Worm (Caenorhabditis elegans) whole organism, mixed stage, embryonic: ENCODE results near the gene nhr-56.

Source experiments
- M03D4.4 ChIP-seq: sonication (generic microtip); optimal IDR thresholded peaks from 2 replicates; lab custom pipeline; 2017; ENCODE audit warnings: mild to moderate bottlenecking, missing genetic modification characterization, missing compliant biosample characterization
- bed-3 ChIP-seq: fragments of 200-800 bp; sonication (Bioruptor generic); optimal IDR thresholded peaks from 3 replicates; lab custom pipeline; 2018; ENCODE audit warnings: mild to moderate bottlenecking, missing genetic modification characterization, moderate library complexity, missing compliant biosample characterization
- ceh-39 ChIP-seq: fragments of 150-350 bp; optimal IDR thresholded peaks from 2 replicates; lab custom pipeline; 2014; ENCODE audit warnings: missing biosample characterization, missing genetic modification characterization
- ceh-43 ChIP-seq: fragments of 200-800 bp; sonication (Bioruptor generic); optimal IDR thresholded peaks from 2 replicates; lab custom pipeline; 2018; ENCODE audit warnings: mild to moderate bottlenecking, missing genetic modification characterization, moderate library complexity, missing compliant biosample characterization
- ces-1 ChIP-seq: fragments of 150-350 bp; optimal IDR thresholded peaks from 2 replicates; lab custom pipeline; 2014; ENCODE audit warnings: missing biosample characterization, missing genetic modification reagents, missing genetic modification characterization
- cnd-1 ChIP-seq: fragments of 200-800 bp; sonication (Bioruptor generic); optimal IDR thresholded peaks from 2 replicates; lab custom pipeline; 2018; ENCODE audit warnings: mild to moderate bottlenecking, missing genetic modification characterization, missing compliant biosample characterization
- drap-1 ChIP-seq: fragments of 200-800 bp; sonication (Bioruptor generic); optimal IDR thresholded peaks from 3 replicates; lab custom pipeline; 2018; ENCODE audit warnings: mild to moderate bottlenecking, missing genetic modification characterization, missing compliant biosample characterization
- elt-1 ChIP-seq: sonication (generic microtip); optimal IDR thresholded peaks from 2 replicates; lab custom pipeline; 2017; ENCODE audit warnings: missing genetic modification characterization, mild to moderate bottlenecking, missing compliant biosample characterization, antibody characterized with exemption, moderate library complexity, borderline replicate concordance; ENCODE audit not compliant: insufficient read depth
- elt-3 ChIP-seq: fragments of 150-350 bp; optimal IDR thresholded peaks from 2 replicates; lab custom pipeline; 2014; ENCODE audit warnings: missing biosample characterization, missing genetic modification characterization
- flh-1 ChIP-seq: fragments of 200-800 bp; sonication (Bioruptor generic); optimal IDR thresholded peaks from 2 replicates; lab custom pipeline; 2018; ENCODE audit warnings: mild to moderate bottlenecking, missing genetic modification characterization, moderate library complexity, missing compliant biosample characterization
- ham-2 ChIP-seq: fragments of 200-800 bp; sonication (Bioruptor generic); optimal IDR thresholded peaks from 2 replicates; lab custom pipeline; 2018; ENCODE audit warnings: mild to moderate bottlenecking, missing genetic modification characterization, missing compliant biosample characterization
- hlh-1 ChIP-seq: fragments of 150-350 bp; optimal IDR thresholded peaks from 2 replicates; lab custom pipeline; 2014; ENCODE audit warnings: missing biosample characterization, missing genetic modification reagents, missing genetic modification characterization
- lin-13 ChIP-seq: fragments of 150-350 bp; optimal IDR thresholded peaks from 2 replicates; lab custom pipeline; 2014; ENCODE audit warnings: missing biosample characterization, missing genetic modification characterization
- lin-32 ChIP-seq: fragments of 200-800 bp; sonication (Bioruptor generic); optimal IDR thresholded peaks from 2 replicates; lab custom pipeline; 2018; ENCODE audit warnings: mild to moderate bottlenecking, missing genetic modification characterization, missing compliant biosample characterization
- lsy-2 ChIP-seq: fragments of 150-350 bp; optimal IDR thresholded peaks from 2 replicates; lab custom pipeline; 2014; ENCODE audit warnings: missing biosample characterization, missing genetic modification characterization
- mab-5 ChIP-seq: fragments of 150-350 bp; optimal IDR thresholded peaks from 2 replicates; lab custom pipeline; 2014; ENCODE audit warnings: missing biosample characterization, missing genetic modification characterization
- mep-1 ChIP-seq: fragments of 150-350 bp; optimal IDR thresholded peaks from 2 replicates; lab custom pipeline; 2017; ENCODE audit warnings: missing biosample characterization, missing genetic modification reagents, missing genetic modification characterization, inconsistent platforms
- mls-2 ChIP-seq: sonication (generic microtip); optimal IDR thresholded peaks from 2 replicates; lab custom pipeline; 2016; ENCODE audit warnings: mild to moderate bottlenecking, missing genetic modification characterization, moderate library complexity, missing compliant biosample characterization
- nhr-12 ChIP-seq: fragments of 150-350 bp; optimal IDR thresholded peaks from 2 replicates; lab custom pipeline; 2014; ENCODE audit warnings: missing biosample characterization, missing genetic modification characterization
- nhr-2 ChIP-seq: fragments of 150-350 bp; optimal IDR thresholded peaks from 2 replicates; lab custom pipeline; 2014; ENCODE audit warnings: missing biosample characterization, missing genetic modification characterization
- nhr-28 ChIP-seq: fragments of 150-350 bp; optimal IDR thresholded peaks from 2 replicates; lab custom pipeline; 2014; ENCODE audit warnings: missing biosample characterization, missing genetic modification characterization
- nhr-76 ChIP-seq: sonication (generic microtip); optimal IDR thresholded peaks from 2 replicates; lab custom pipeline; 2017; ENCODE audit warnings: missing biosample characterization, missing genetic modification characterization
- pha-4 ChIP-seq: fragments of 150-350 bp; optimal IDR thresholded peaks from 2 replicates; lab custom pipeline; 2018; ENCODE audit warnings: missing biosample characterization, missing genetic modification reagents, missing genetic modification characterization
- sem-2 ChIP-seq: fragments of 200-800 bp; sonication (Bioruptor generic); optimal IDR thresholded peaks from 2 replicates; lab custom pipeline; 2018; ENCODE audit warnings: mild to moderate bottlenecking, missing genetic modification characterization, missing compliant biosample characterization
- snpc-4 ChIP-seq: fragments of 150-350 bp; optimal IDR thresholded peaks from 2 replicates; lab custom pipeline; 2014; ENCODE audit warnings: missing biosample characterization, missing genetic modification characterization
- sptf-1 ChIP-seq: sonication (generic microtip); optimal IDR thresholded peaks from 2 replicates; lab custom pipeline; 2017; ENCODE audit warnings: mild to moderate bottlenecking, missing genetic modification characterization, moderate library complexity, missing compliant biosample characterization
- tbx-8 ChIP-seq: fragments of 200-800 bp; sonication (Bioruptor generic); optimal IDR thresholded peaks from 2 replicates; lab custom pipeline; 2018; ENCODE audit warnings: mild to moderate bottlenecking, missing genetic modification characterization, moderate library complexity, missing compliant biosample characterization
- unc-120 ChIP-seq: sonication (generic microtip); optimal IDR thresholded peaks from 2 replicates; lab custom pipeline; 2017; ENCODE audit warnings: missing genetic modification characterization, missing compliant biosample characterization; ENCODE audit not compliant: poor library complexity, severe bottlenecking
- unc-39 ChIP-seq: fragments of 150-350 bp; optimal IDR thresholded peaks from 2 replicates; lab custom pipeline; 2014; ENCODE audit warnings: missing biosample characterization, missing genetic modification characterization
- zip-8 ChIP-seq: fragments of 150-350 bp; optimal IDR thresholded peaks from 2 replicates; lab custom pipeline; 2014; ENCODE audit warnings: missing biosample characterization, missing genetic modification characterization
- ztf-11 ChIP-seq: fragments of 150-350 bp; optimal IDR thresholded peaks from 2 replicates; lab custom pipeline; 2014; ENCODE audit warnings: missing biosample characterization, missing genetic modification characterization

Gene nhr-56

ce11 chrV:2244751-2245150 lies 25.9 kb downstream of the nhr-56 start, which contains the start of gene cyp-33C5:
cyp-33C5 (plus strand) TSS chrV:2245004.
- no peak for TF ChIP-seq flh-1 (GFP tag; lab: Kevin White, UChicago)
- TF ChIP-seq snpc-4, result no peak
- no peak for TF ChIP-seq drap-1
- no peak for TF ChIP-seq lsy-2 (tag; lab: Kevin White, UChicago)
- no peak for TF ChIP-seq ces-1 (GFP tag; lab: Kevin White, UChicago)
- no peak for TF ChIP-seq ceh-43
- TF ChIP-seq mep-1 (tag; lab: Kevin White, UChicago), result no peak
- TF ChIP-seq nhr-76, result no peak
- TF ChIP-seq sem-2 (GFP tag; lab: Kevin White, UChicago), result no peak
- no peak for TF ChIP-seq elt-1 (tag; lab: Kevin White, UChicago)
- TF ChIP-seq zip-8 (tag; lab: Kevin White, UChicago), result no peak
- TF ChIP-seq unc-120 (tag; lab: Kevin White, UChicago), result no peak
- no peak for TF ChIP-seq hlh-1 (tag; lab: Kevin White, UChicago)
- no peak for TF ChIP-seq ham-2 (GFP tag; lab: Kevin White, UChicago)
- TF ChIP-seq unc-39 (tag; lab: Kevin White, UChicago), result no peak
- TF ChIP-seq lin-32, result no peak

ce11 chrV:2249310-2249709 lies 30.5 kb downstream of the nhr-56 start, which contains the start of gene cyp-33C6:
cyp-33C6 (minus strand) TSS chrV:2249410.
- TF ChIP-seq elt-3 (tag; lab: Kevin White, UChicago), result no peak
- TF ChIP-seq nhr-76, result no peak
- no peak for TF ChIP-seq pha-4 (tag; lab: Kevin White, UChicago)
- no peak for TF ChIP-seq ces-1 (GFP tag; lab: Kevin White, UChicago)
- TF ChIP-seq unc-120 (tag; lab: Kevin White, UChicago), result no peak
- TF ChIP-seq lin-32, result no peak
- no peak for TF ChIP-seq unc-39 (tag; lab: Kevin White, UChicago)
- no peak for TF ChIP-seq nhr-2 (tag; lab: Kevin White, UChicago)
- no peak for TF ChIP-seq snpc-4
- TF ChIP-seq, all 35 proteins: peak for 0

ce11 chrV:2250126-2250590 lies 31.4 kb downstream of the nhr-56 start, which contains the start of gene cyp-33C7:
cyp-33C7 (plus strand) TSS chrV:2250540.
- TF ChIP-seq cnd-1 (tag; lab: Kevin White, UChicago), result no peak
- TF ChIP-seq M03D4.4 (tag; lab: Kevin White, UChicago), result no peak
- TF ChIP-seq drap-1, result no peak
- TF ChIP-seq sptf-1 (tag; lab: Kevin White, UChicago), result no peak
- TF ChIP-seq nhr-12 (tag; lab: Kevin White, UChicago), result no peak
- no peak for TF ChIP-seq nhr-28 (tag; lab: Kevin White, UChicago)
- no peak for TF ChIP-seq snpc-4
- no peak for TF ChIP-seq unc-120 (tag; lab: Kevin White, UChicago)
- TF ChIP-seq elt-1 (tag; lab: Kevin White, UChicago), result no peak
- TF ChIP-seq ztf-11 (tag; lab: Kevin White, UChicago), result no peak
- TF ChIP-seq lsy-2 (tag; lab: Kevin White, UChicago), result no peak
- no peak for TF ChIP-seq mls-2
- no peak for TF ChIP-seq elt-3 (tag; lab: Kevin White, UChicago)
- TF ChIP-seq flh-1 (GFP tag; lab: Kevin White, UChicago), result no peak
- no peak for TF ChIP-seq lin-13 (tag; lab: Kevin White, UChicago)
- no peak for TF ChIP-seq ceh-39 (tag; lab: Kevin White, UChicago)
- TF ChIP-seq tbx-8 (GFP tag; lab: Kevin White, UChicago), result no peak

ce11 chrV:2251774-2252173 lies 33.0 kb downstream of the nhr-56 start:
- TF ChIP-seq mab-5 (tag; lab: Kevin White, UChicago) (no peak), sem-2 (GFP tag; lab: Kevin White, UChicago) (no peak), lin-32 (no peak), bed-3 (GFP tag; lab: Kevin White, UChicago) (no peak), tbx-8 (GFP tag; lab: Kevin White, UChicago) (no peak), snpc-4 (no peak), ceh-39 (tag; lab: Kevin White, UChicago) (no peak), ces-1 (GFP tag; lab: Kevin White, UChicago) (no peak), unc-39 (tag; lab: Kevin White, UChicago) (no peak), flh-1 (GFP tag; lab: Kevin White, UChicago) (no peak), lsy-2 (tag; lab: Kevin White, UChicago) (no peak), elt-3 (tag; lab: Kevin White, UChicago) (no peak), cnd-1 (tag; lab: Kevin White, UChicago) (no peak)
